Worm (Caenorhabditis elegans): ENCODE data around the gene ZC190.2.
"Not testable (repeated sequence)": the region's sequence is repeated elsewhere in the genome, so short reads cannot be mapped to it uniquely, and the experiment has no call there.

Gene ZC190.2

DNA sequence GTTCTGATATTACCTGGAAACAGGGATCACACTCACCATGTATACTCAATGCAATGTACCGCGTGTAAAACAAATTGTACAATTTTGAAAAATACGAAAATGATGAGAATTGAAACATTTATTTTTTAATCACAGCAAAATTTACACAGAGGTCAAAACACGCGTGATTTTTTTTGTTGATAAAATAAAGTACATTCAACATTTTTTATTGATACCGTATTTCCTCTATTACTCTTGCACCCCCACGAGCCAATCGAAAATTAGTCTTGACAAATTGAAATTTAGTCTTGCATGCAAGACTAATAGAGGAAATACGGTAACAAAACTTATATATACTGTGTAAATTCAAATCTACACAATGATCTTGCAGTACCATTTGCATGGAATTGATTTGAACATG, 6.6 kb downstream of the ZC190.2 start, which contains the start of gene ZC190.8:
ZC190.8 (minus strand) TSS at position 101 of the 400 bp plus-strand sequence.
- TF ChIP-seq cey-2 (tag; optimal IDR thresholded peaks at IDR 0.05; ENCODE audit: borderline replicate concordance, insufficient read depth) = no peak
- TF ChIP-seq nhr-102 (tag; optimal IDR thresholded peaks at IDR 0.05) = no peak
- TF ChIP-seq lsy-2 (tag; optimal IDR thresholded peaks at IDR 0.05) = no peak
- TF ChIP-seq nhr-77 (tag; optimal IDR thresholded peaks at IDR 0.05) = no peak
- peak; percentile 23 for TF ChIP-seq aha-1 (tag)

DNA sequence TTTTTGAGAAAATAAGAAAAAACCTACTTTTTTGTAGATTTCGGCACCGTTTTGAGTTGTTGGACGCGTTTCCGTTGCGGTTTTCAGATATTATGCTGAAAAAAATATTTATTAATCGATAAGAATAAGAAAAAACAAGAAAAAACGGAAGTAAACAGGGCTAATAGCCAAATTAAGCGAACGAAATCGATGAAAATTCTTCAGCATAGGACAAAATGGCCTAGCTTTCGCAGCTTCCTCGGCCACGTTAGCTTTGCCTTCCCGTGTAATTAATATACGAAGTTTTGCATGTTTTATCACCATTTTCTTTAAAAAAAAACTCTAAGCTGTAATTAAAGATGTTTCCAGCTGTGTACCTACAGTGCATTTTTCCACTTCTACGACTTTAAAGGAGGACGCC, 15.1 kb downstream of the ZC190.2 start, which contains the start of gene ZC190.10:
ZC190.10 (minus strand) TSS at position 101 of the 400 bp plus-strand sequence.
- TF ChIP-seq rbr-2, skn-1, snpc-4 (tag; optimal IDR thresholded peaks at IDR 0.05): not testable (repeated sequence)

DNA sequence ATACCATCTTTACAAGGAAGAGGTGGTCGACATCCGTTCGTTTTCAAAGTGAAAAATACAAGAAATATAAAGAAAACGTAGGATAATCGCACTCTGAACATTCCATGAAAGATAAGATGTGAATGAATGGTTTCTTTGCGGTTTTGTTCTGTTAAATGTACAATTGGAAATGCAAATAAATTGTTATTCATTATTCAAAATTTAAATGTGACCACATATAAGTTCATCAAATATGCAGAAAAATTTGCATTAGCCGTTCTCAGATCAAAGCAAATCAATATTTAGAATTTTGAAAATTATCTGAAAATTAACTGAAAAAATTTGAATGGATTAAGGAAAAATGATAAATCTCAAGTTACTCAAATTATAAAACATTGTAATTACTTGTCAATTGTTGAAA, 30.8 kb downstream of the ZC190.2 start, which contains the start of gene ZC178.2:
ZC178.2 (minus strand) TSS at position 101 of the 400 bp plus-strand sequence.
- TF ChIP-seq php-3 (GFP tag; IDR thresholded peaks at IDR 0.05) (no peak), Y48G9A.11 (GFP tag; IDR thresholded peaks at IDR 0.05) (no peak), ctbp-1 (GFP tag; IDR thresholded peaks at IDR 0.05) (no peak), egl-43 (GFP tag; IDR thresholded peaks at IDR 0.05) (no peak), nhr-25 (tag; optimal IDR thresholded peaks at IDR 0.05; ENCODE audit: borderline replicate concordance, insufficient read depth) (no peak), mxl-2 (GFP tag; conservative IDR thresholded peaks at IDR 0.05) (no peak), ceh-32 (tag; optimal IDR thresholded peaks at IDR 0.05; ENCODE audit: poor library complexity) (no peak), hif-1 (tag; optimal IDR thresholded peaks at IDR 0.05) (no peak), arid-1 (GFP tag; conservative IDR thresholded peaks at IDR 0.05) (no peak), Y5F2A.4 (GFP tag; optimal IDR thresholded peaks at IDR 0.05) (no peak), jun-1 (tag; optimal IDR thresholded peaks at IDR 0.05) (no peak), ces-1 (GFP tag; optimal IDR thresholded peaks at IDR 0.05) (no peak)

DNA sequence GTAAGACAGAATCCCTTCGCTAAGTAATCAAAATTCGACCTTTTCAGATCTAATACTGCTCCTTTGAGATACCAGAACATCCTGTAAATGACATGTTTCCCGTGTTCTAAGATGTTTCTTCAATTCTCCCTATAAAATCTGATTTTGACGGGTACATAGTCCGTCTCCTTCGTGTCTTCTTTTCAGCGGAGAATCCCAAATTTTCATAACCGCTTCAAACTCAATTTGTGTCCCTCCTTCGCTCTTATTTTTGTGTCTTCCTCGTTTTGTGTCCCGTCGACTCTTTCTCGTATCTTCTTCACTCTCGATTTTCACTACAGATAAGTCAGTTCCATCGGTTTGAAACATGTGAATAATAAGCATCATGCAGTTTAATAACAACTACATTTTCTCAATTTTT, 35.0 kb downstream of the ZC190.2 start, which contains the start of gene glr-5:
glr-5 (plus strand) TSS at position 321 of the 400 bp plus-strand sequence.
- TF ChIP-seq daf-12 (tag; optimal IDR thresholded peaks at IDR 0.05) (no peak), nhr-6 (tag; optimal IDR thresholded peaks at IDR 0.05) (no peak), mep-1 (tag; optimal IDR thresholded peaks at IDR 0.05) (no peak), nhr-42 (GFP tag; IDR thresholded peaks at IDR 0.05) (no peak), fkh-10 (GFP tag; optimal IDR thresholded peaks at IDR 0.05) (peak; percentile 67), ces-1 (GFP tag; optimal IDR thresholded peaks at IDR 0.05) (peak; percentile 84)

DNA sequence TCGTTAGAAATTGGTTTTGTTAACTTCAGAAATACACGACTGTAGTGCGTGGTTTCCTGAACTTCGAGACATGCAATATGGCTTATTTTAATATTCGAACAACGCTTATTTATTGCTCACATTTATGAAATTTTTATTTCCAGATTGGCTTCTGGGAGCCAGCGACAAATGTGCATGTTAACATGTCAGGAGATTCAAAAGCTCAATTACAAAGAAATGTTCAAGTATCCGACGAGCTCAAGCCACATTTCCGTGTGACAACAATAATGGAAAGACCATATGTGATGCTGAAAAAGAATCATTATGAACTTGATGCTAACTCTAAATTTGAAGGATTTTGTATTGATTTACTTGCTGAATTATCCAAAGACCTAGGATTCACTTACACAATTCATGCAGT, 37.2 kb downstream of the ZC190.2 start:
- TF ChIP-seq unc-62 (GFP tag; optimal IDR thresholded peaks at IDR 0.05 in 1 of 2) = peak in 1 of 2 experiments; percentile 97
- no peak for TF ChIP-seq unc-62 (tag; optimal IDR thresholded peaks at IDR 0.05)
- no peak for TF ChIP-seq dmd-8 (GFP tag; IDR thresholded peaks at IDR 0.05)

DNA sequence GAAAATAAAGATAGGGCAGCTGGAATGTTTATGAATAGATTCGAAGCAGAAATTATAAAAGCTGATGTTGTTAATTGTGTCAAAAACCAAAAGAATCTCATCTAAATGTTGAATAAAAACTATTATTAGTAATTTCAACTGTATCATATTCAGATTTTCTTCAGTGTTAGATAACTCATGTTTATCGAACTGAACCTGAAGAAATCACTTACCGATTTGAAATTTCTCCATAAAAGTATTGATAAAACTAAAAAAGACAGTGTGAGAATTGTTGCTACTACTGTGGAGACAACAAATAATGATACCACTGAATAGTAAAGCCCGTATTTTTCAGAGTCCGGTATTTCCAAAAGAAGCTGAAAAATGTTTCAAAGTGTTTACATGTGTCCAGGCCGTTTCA, 41.0 kb downstream of the ZC190.2 start, which contains the start of gene ZC196.8:
ZC196.8 (minus strand) TSS at position 101 of the 400 bp plus-strand sequence.
- TF ChIP-seq nhr-41 (GFP tag; IDR thresholded peaks at IDR 0.05); F26F4.8 (GFP tag; conservative IDR thresholded peaks at IDR 0.05); spr-3 (GFP tag; optimal IDR thresholded peaks at IDR 0.05): not testable (repeated sequence)
